Fruit fly (Drosophila melanogaster): ENCODE results near the gene cmb.
A peak's percentile ranks its signal among the peaks of the same experiment; 100 is the strongest.

The cmb gene

DNA sequence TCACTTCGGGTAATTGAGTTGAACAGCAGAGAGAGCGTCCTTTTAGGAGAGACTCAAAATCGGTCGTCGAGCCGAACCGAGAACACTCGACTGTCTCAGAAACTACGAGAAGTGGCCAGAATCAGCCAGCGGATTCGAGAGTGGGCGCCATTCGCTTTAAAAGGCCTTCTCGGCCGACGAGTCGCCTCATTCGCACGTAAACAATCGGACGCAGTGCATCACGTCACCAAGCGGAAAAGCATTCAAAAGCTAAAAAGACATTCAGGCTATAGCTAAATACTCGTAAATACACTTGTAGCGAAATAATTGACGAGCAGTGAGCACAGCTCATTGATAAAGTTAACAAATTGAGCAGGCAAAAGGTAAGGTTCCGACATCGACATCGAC, 37.8 kb downstream of the cmb start:
- TF ChIP-seq ey (GFP tag; optimal IDR thresholded peaks at IDR 0.05) (no peak), Rel (GFP tag; optimal IDR thresholded peaks at IDR 0.05) (no peak), Rel (tag; optimal IDR thresholded peaks at IDR 0.05) (peak; percentile 16), Abd-B (GFP tag; optimal IDR thresholded peaks at IDR 0.05) (no peak)

DNA sequence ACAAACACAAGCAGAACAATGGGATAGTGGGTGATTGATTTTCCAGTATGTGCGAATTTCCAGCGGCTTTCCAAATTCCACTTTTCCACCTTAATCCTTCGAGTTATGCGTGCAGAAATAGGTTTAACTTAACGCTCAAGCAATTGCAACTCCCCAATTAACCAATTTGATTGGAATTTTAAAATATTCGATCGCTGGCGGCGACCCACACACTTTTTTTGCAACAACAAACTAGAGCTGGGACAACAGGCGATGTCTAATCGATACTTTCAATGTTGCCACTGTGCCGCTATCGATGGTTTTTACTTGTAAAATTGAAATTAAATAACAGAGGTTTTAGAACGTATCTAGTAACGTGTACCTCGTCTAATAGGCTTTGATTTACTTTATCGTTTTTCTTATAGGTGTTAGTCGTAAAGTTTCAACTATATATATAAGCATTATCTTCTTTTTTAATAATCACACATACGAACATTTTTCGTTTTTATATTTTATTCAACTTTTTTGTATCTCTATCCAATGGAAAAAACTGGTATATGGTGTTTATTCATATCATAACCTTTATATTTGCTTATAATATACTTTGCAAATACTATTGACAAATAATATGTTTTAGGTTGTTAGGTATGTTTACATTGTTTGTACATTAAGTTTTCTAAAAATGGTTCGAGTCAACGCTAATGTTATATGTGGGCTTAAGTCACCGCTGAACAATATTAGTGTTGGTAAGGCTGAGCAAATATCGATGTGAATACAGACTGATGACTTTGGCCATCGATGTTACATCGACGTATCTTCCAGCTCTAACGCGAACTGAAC, 43.9 kb downstream of the cmb start, which contains the start of the genes Abp1 and Tgi:
Abp1 (minus strand) TSS at position 240 of the 819 bp plus-strand sequence.
Tgi (plus strand) TSS at position 757 of the 819 bp plus-strand sequence.
- TF ChIP-seq usp (GFP tag; optimal IDR thresholded peaks at IDR 0.05) (no peak), dsf (GFP tag; optimal IDR thresholded peaks at IDR 0.05; ENCODE audit: borderline replicate concordance) (peak; percentile 11), ey (GFP tag; optimal IDR thresholded peaks at IDR 0.05) (no peak), dl (GFP tag; optimal IDR thresholded peaks at IDR 0.05; ENCODE audit: insufficient read depth in 1 of 2, partially characterized antibody in 2 of 2) (no peak), CG32264 (GFP tag; optimal IDR thresholded peaks at IDR 0.05) (no peak), sage (GFP tag; optimal IDR thresholded peaks at IDR 0.05) (no peak), rgr (GFP tag; optimal IDR thresholded peaks at IDR 0.05) (peak; percentile 47), fru (GFP tag; optimal IDR thresholded peaks at IDR 0.05) (peak; percentile 3), Mio (GFP tag; optimal IDR thresholded peaks at IDR 0.05) (no peak), lola (GFP tag; optimal IDR thresholded peaks at IDR 0.05) (no peak), Dfd (GFP tag; optimal IDR thresholded peaks at IDR 0.05) (no peak), HLH106 (tag; optimal IDR thresholded peaks at IDR 0.05) (no peak), pan (optimal IDR thresholded peaks at IDR 0.05) (no peak), Abd-B (GFP tag; optimal IDR thresholded peaks at IDR 0.05) (no peak), Hr78 (GFP tag; optimal IDR thresholded peaks at IDR 0.05) (no peak), CG9705 (GFP tag; optimal IDR thresholded peaks at IDR 0.05) (no peak), Hnf4 (GFP tag; optimal IDR thresholded peaks at IDR 0.05) (peak; percentile 65), GATAd (GFP tag; optimal IDR thresholded peaks at IDR 0.05) (no peak), br (GFP tag; optimal IDR thresholded peaks at IDR 0.05) (no peak), brk (GFP tag; optimal IDR thresholded peaks at IDR 0.05) (peak; percentile 52), Rel (GFP tag; optimal IDR thresholded peaks at IDR 0.05) (no peak), Rel (tag; optimal IDR thresholded peaks at IDR 0.05) (peak; percentile 5), sv (GFP tag; optimal IDR thresholded peaks at IDR 0.05) (no peak), jim (GFP tag; optimal IDR thresholded peaks at IDR 0.05) (no peak), woc (GFP tag; optimal IDR thresholded peaks at IDR 0.05) (peak; percentile 14), N (GFP tag; optimal IDR thresholded peaks at IDR 0.05) (no peak), Hr83 (GFP tag; optimal IDR thresholded peaks at IDR 0.05; ENCODE audit: poor library complexity, severe bottlenecking) (peak; percentile 61), Sp1 (GFP tag; optimal IDR thresholded peaks at IDR 0.05) (no peak), CrebA (GFP tag; optimal IDR thresholded peaks at IDR 0.05; ENCODE audit: borderline replicate concordance) (no peak), Vsx2 (GFP tag; optimal IDR thresholded peaks at IDR 0.05; ENCODE audit: partially characterized antibody) (no peak), h (GFP tag; optimal IDR thresholded peaks at IDR 0.05) (peak; percentile 26), Myc (optimal IDR thresholded peaks at IDR 0.05) (no peak), psq (GFP tag; optimal IDR thresholded peaks at IDR 0.05) (no peak), dmrt93B (GFP tag; optimal IDR thresholded peaks at IDR 0.05) (no peak), OdsH (GFP tag; optimal IDR thresholded peaks at IDR 0.05) (no peak), foxo (GFP tag; optimal IDR thresholded peaks at IDR 0.05) (peak in 1 of 2 experiments; percentile 26), Dif (GFP tag; optimal IDR thresholded peaks at IDR 0.05; ENCODE audit: partially characterized antibody) (no peak), Jra (GFP tag; optimal IDR thresholded peaks at IDR 0.05) (peak; percentile 55), tai (GFP tag; optimal IDR thresholded peaks at IDR 0.05) (no peak)

Measured in whole organism, wandering third instar larva.